Fruit fly (Drosophila melanogaster): Measurements from ENCODE around the gene CG11878.

The CG11878 gene

dm6 chr3R:25262322-25262761 lies 11.3 kb upstream of the CG11878 start, which contains the start of the genes Kdsr and CG11858 (continued):
- TF ChIP-seq H2.0 (GFP tag; IDR thresholded peaks at IDR 0.05): peak; percentile 60; the same call in 1 of the 2 replicates
- peak; percentile 32 for TF ChIP-seq CG12104 (GFP tag; optimal IDR thresholded peaks at IDR 0.05)
- TF ChIP-seq yki (optimal IDR thresholded peaks at IDR 0.05): no peak
- TF ChIP-seq CG10209 (GFP tag; optimal IDR thresholded peaks at IDR 0.05): peak; percentile 38
- no peak for TF ChIP-seq CG11085 (GFP tag; IDR thresholded peaks at IDR 0.05)
- TF ChIP-seq CG6175 (GFP tag; IDR thresholded peaks at IDR 0.05): no peak
- TF ChIP-seq Nf-YA (GFP tag; IDR thresholded peaks at IDR 0.05): no peak
- TF ChIP-seq CG10462 (GFP tag; optimal IDR thresholded peaks at IDR 0.05): peak; percentile 19
- TF ChIP-seq CG17612 (GFP tag; IDR thresholded peaks at IDR 0.05): no peak
- peak; percentile 11 for TF ChIP-seq Dp (GFP tag; optimal IDR thresholded peaks at IDR 0.05)
- peak; percentile 73 for TF ChIP-seq grau (tag; optimal IDR thresholded peaks at IDR 0.05)
- TF ChIP-seq CG15073 (GFP tag; optimal IDR thresholded peaks at IDR 0.05): no peak
- no peak for TF ChIP-seq CG11560 (tag; IDR thresholded peaks at IDR 0.05)
- TF ChIP-seq gsb-n (tag; optimal IDR thresholded peaks at IDR 0.05): no peak
- TF ChIP-seq CG12659 (GFP tag; optimal IDR thresholded peaks at IDR 0.05): peak; percentile 66
- TF ChIP-seq CG34422 (GFP tag; IDR thresholded peaks at IDR 0.05): peak; percentile 70; the same call in 2 of the 3 replicates
- TF ChIP-seq YL-1 (GFP tag; optimal IDR thresholded peaks at IDR 0.05): peak; percentile 3
- 0 out of 2 replicates have a peak, but pooled peaks have one; percentile 18 for TF ChIP-seq CG11247 (GFP tag; IDR thresholded peaks at IDR 0.05)
- TF ChIP-seq lola (GFP tag; optimal IDR thresholded peaks at IDR 0.05): peak in 1 of 3 experiments; percentile 53
- TF ChIP-seq CoRest (tag; optimal IDR thresholded peaks at IDR 0.05): peak; percentile 71
- peak; percentile 45 for TF ChIP-seq pum (GFP tag; optimal IDR thresholded peaks at IDR 0.05)
- TF ChIP-seq danr (GFP tag; IDR thresholded peaks at IDR 0.05): peak; percentile 58; the same call in 1 of the 2 replicates
- peak; percentile 44 for TF ChIP-seq CrebB (tag; optimal IDR thresholded peaks at IDR 0.05)
- peak; percentile 53 for TF ChIP-seq CG8765 (GFP tag; IDR thresholded peaks at IDR 0.05)
- TF ChIP-seq CG6689 (GFP tag; IDR thresholded peaks at IDR 0.05): peak; percentile 63
- TF ChIP-seq vvl (GFP tag; IDR thresholded peaks at IDR 0.05): peak; percentile 91
- peak; percentile 61 for TF ChIP-seq Meics (GFP tag; optimal IDR thresholded peaks at IDR 0.05)
- peak; percentile 51 for TF ChIP-seq Myb (GFP tag; optimal IDR thresholded peaks at IDR 0.05)
- TF ChIP-seq dysf (GFP tag; IDR thresholded peaks at IDR 0.05): peak; percentile 70
- TF ChIP-seq CG10321 (GFP tag; IDR thresholded peaks at IDR 0.05): no peak
- TF ChIP-seq CG17829 (tag; optimal IDR thresholded peaks at IDR 0.05): peak; percentile 56
- TF ChIP-seq bowl (GFP tag; IDR thresholded peaks at IDR 0.05): no peak
- TF ChIP-seq CG32772 (GFP tag; IDR thresholded peaks at IDR 0.05): peak; percentile 68
- peak; percentile 29 for TF ChIP-seq CG10654 (GFP tag; optimal IDR thresholded peaks at IDR 0.05)
- TF ChIP-seq Deaf1 (tag; optimal IDR thresholded peaks at IDR 0.05): no peak
- TF ChIP-seq tap (tag; optimal IDR thresholded peaks at IDR 0.05): no peak
- no peak for TF ChIP-seq hth (optimal IDR thresholded peaks at IDR 0.05)
- TF ChIP-seq unc-4 (GFP tag; IDR thresholded peaks at IDR 0.05; ENCODE audit: partially characterized antibody): peak; percentile 56; the same call in 1 of the 2 replicates
- TF ChIP-seq NC2β (GFP tag; optimal IDR thresholded peaks at IDR 0.05): peak; percentile 46
- peak; percentile 53 for TF ChIP-seq CG9727 (GFP tag; optimal IDR thresholded peaks at IDR 0.05)
- no peak for TF ChIP-seq pros (GFP tag; optimal IDR thresholded peaks at IDR 0.05)
- no peak for TF ChIP-seq p53 (GFP tag; optimal IDR thresholded peaks at IDR 0.05)
- peak; percentile 52 for TF ChIP-seq Dek (tag; optimal IDR thresholded peaks at IDR 0.05)
- TF ChIP-seq bab2 (GFP tag; optimal IDR thresholded peaks at IDR 0.05): peak; percentile 40
- no peak for TF ChIP-seq prd (optimal IDR thresholded peaks at IDR 0.05)
- TF ChIP-seq prd (GFP tag; IDR thresholded peaks at IDR 0.05): peak; percentile 85
- no peak for TF ChIP-seq CG15479 (GFP tag; optimal IDR thresholded peaks at IDR 0.05)
- no peak for TF ChIP-seq Hmx (GFP tag; optimal IDR thresholded peaks at IDR 0.05)
- TF ChIP-seq CG10274 (GFP tag; optimal IDR thresholded peaks at IDR 0.05): no peak
- peak; percentile 67 for TF ChIP-seq oc (tag; optimal IDR thresholded peaks at IDR 0.05)
- TF ChIP-seq PHDP (tag; optimal IDR thresholded peaks at IDR 0.05): peak; percentile 75
- TF ChIP-seq zen (tag; optimal IDR thresholded peaks at IDR 0.05): peak; percentile 51
